Fruit fly (Drosophila melanogaster): ENCODE data around the gene CG31704.

The CG31704 gene

dm6 chr2L:11808702-11809583 is 31.5 kb upstream of the CG31704 start, which contains the start of gene crol:
crol (minus strand) TSS chr2L:11809438.
- TF ChIP-seq GATAd (GFP tag; optimal IDR thresholded peaks at IDR 0.05) (no peak), Myc (optimal IDR thresholded peaks at IDR 0.05) (peak; percentile 85), Hr83 (GFP tag; optimal IDR thresholded peaks at IDR 0.05; ENCODE audit: poor library complexity, severe bottlenecking) (peak; percentile 38), woc (GFP tag; optimal IDR thresholded peaks at IDR 0.05) (peak; percentile 76), psq (GFP tag; optimal IDR thresholded peaks at IDR 0.05) (peak; percentile 78), h (GFP tag; optimal IDR thresholded peaks at IDR 0.05) (peak; percentile 29), Vsx2 (GFP tag; optimal IDR thresholded peaks at IDR 0.05; ENCODE audit: partially characterized antibody) (peak; percentile 58), sage (GFP tag; optimal IDR thresholded peaks at IDR 0.05) (no peak), Dif (GFP tag; optimal IDR thresholded peaks at IDR 0.05; ENCODE audit: partially characterized antibody) (peak; percentile 79), Rel (GFP tag; optimal IDR thresholded peaks at IDR 0.05) (no peak), Rel (tag; optimal IDR thresholded peaks at IDR 0.05) (peak; percentile 95), br (GFP tag; optimal IDR thresholded peaks at IDR 0.05) (peak; percentile 3), jim (GFP tag; optimal IDR thresholded peaks at IDR 0.05) (peak; percentile 84), dl (GFP tag; optimal IDR thresholded peaks at IDR 0.05; ENCODE audit: insufficient read depth in 1 of 2, partially characterized antibody in 2 of 2) (peak; percentile 74 to 81), Sp1 (GFP tag; optimal IDR thresholded peaks at IDR 0.05) (no peak), Jra (GFP tag; optimal IDR thresholded peaks at IDR 0.05) (no peak), fru (GFP tag; optimal IDR thresholded peaks at IDR 0.05) (no peak), Hnf4 (GFP tag; optimal IDR thresholded peaks at IDR 0.05) (peak; percentile 33), HLH106 (tag; optimal IDR thresholded peaks at IDR 0.05) (peak; percentile 8), dsf (GFP tag; optimal IDR thresholded peaks at IDR 0.05; ENCODE audit: borderline replicate concordance) (peak; percentile 0), CG9705 (GFP tag; optimal IDR thresholded peaks at IDR 0.05) (peak; percentile 19)

dm6 chr2L:11809823-11810222 is 30.7 kb upstream of the CG31704 start:
- TF ChIP-seq N (GFP tag; optimal IDR thresholded peaks at IDR 0.05) (no peak), Rel (GFP tag; optimal IDR thresholded peaks at IDR 0.05) (no peak), Rel (tag; optimal IDR thresholded peaks at IDR 0.05) (no peak), CG9705 (GFP tag; optimal IDR thresholded peaks at IDR 0.05) (no peak), sv (GFP tag; optimal IDR thresholded peaks at IDR 0.05) (no peak), jim (GFP tag; optimal IDR thresholded peaks at IDR 0.05) (no peak), Hr78 (GFP tag; optimal IDR thresholded peaks at IDR 0.05) (no peak)

dm6 chr2L:11812781-11813664 is 27.5 kb upstream of the CG31704 start:
- TF ChIP-seq sv (GFP tag; optimal IDR thresholded peaks at IDR 0.05) (no peak), GATAd (GFP tag; optimal IDR thresholded peaks at IDR 0.05) (no peak), Rel (GFP tag; optimal IDR thresholded peaks at IDR 0.05) (no peak), Rel (tag; optimal IDR thresholded peaks at IDR 0.05) (peak; percentile 59), fru (GFP tag; optimal IDR thresholded peaks at IDR 0.05) (peak; percentile 0)

DNA sequence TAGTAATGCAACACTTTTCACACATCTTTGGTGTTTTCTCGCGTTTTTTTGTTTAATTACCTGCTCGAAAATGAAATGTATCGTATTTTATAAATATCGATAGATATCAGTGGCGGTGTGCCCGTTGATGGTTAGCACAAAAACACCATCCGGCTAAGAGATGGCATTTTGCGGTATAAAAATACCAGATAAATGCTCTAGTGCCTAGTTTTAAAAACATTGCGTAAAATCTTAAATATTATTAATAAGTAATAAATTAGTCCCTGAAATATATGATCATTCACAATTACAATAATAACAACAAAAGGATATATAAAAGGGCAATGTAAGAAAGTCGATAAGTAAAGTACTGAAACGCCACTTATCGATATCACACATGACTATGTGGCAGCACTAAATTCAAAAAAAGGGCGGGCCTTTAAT is 26.8 kb upstream of the CG31704 start, which contains the start of gene CycY:
Gene CycY, minus strand, starts transcription at position 116 of the 423 bp plus-strand sequence.
- TF ChIP-seq Sp1 (GFP tag; optimal IDR thresholded peaks at IDR 0.05) (peak; percentile 3), brk (GFP tag; optimal IDR thresholded peaks at IDR 0.05) (peak; percentile 63), foxo (GFP tag; optimal IDR thresholded peaks at IDR 0.05) (peak in 1 of 2 experiments; percentile 11), Abd-B (GFP tag; optimal IDR thresholded peaks at IDR 0.05) (no peak), HLH106 (tag; optimal IDR thresholded peaks at IDR 0.05) (peak; percentile 5), psq (GFP tag; optimal IDR thresholded peaks at IDR 0.05) (no peak)

DNA sequence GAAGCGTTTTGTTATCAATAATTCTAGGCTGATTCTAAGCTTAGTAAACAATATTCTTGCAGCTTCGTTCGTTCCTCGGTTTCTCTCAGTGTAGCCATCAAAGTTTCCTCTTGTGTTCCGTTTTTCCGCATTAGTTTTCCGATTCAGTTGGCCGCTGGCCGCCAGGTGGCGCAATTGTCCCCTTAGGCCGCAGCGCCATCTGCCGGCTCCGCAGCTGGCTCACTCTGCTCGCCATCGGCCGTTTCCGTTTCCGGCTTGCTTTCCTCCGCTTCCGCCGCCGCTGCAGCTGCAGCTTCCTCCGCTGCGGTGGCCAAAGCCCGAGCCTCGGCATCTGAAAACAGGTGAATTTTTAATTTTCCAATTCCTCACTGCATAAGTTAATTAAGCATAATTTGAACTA is 24.1 kb upstream of the CG31704 start:
- TF ChIP-seq rgr (GFP tag; optimal IDR thresholded peaks at IDR 0.05) (peak; percentile 44), dl (GFP tag; optimal IDR thresholded peaks at IDR 0.05; ENCODE audit: insufficient read depth in 1 of 2, partially characterized antibody in 2 of 2) (no peak), brk (GFP tag; optimal IDR thresholded peaks at IDR 0.05) (no peak), CG32264 (GFP tag; optimal IDR thresholded peaks at IDR 0.05) (no peak), GATAd (GFP tag; optimal IDR thresholded peaks at IDR 0.05) (no peak), fru (GFP tag; optimal IDR thresholded peaks at IDR 0.05) (no peak), psq (GFP tag; optimal IDR thresholded peaks at IDR 0.05) (no peak), pan (optimal IDR thresholded peaks at IDR 0.05) (no peak), CrebA (GFP tag; optimal IDR thresholded peaks at IDR 0.05; ENCODE audit: borderline replicate concordance) (no peak), CG9705 (GFP tag; optimal IDR thresholded peaks at IDR 0.05) (peak; percentile 53), OdsH (GFP tag; optimal IDR thresholded peaks at IDR 0.05) (no peak), tai (GFP tag; optimal IDR thresholded peaks at IDR 0.05) (no peak), Jra (GFP tag; optimal IDR thresholded peaks at IDR 0.05) (no peak), Hnf4 (GFP tag; optimal IDR thresholded peaks at IDR 0.05) (no peak), Vsx2 (GFP tag; optimal IDR thresholded peaks at IDR 0.05; ENCODE audit: partially characterized antibody) (no peak), sage (GFP tag; optimal IDR thresholded peaks at IDR 0.05) (no peak), dmrt93B (GFP tag; optimal IDR thresholded peaks at IDR 0.05) (peak; percentile 54), HLH106 (tag; optimal IDR thresholded peaks at IDR 0.05) (peak; percentile 34), Mio (GFP tag; optimal IDR thresholded peaks at IDR 0.05) (no peak), h (GFP tag; optimal IDR thresholded peaks at IDR 0.05) (peak; percentile 41), Hr78 (GFP tag; optimal IDR thresholded peaks at IDR 0.05) (no peak), jim (GFP tag; optimal IDR thresholded peaks at IDR 0.05) (no peak)
